Fruit fly (Drosophila melanogaster) whole organism, embryonic: ENCODE data around the gene rho-5.

Experiments
- Blimp-1 ChIP-seq: fragments of 200-800 bp; sonication (Bioruptor generic); optimal IDR thresholded peaks from 3 replicates; lab custom pipeline; 2018; ENCODE audit warnings: missing biosample characterization, missing genetic modification characterization, mild to moderate bottlenecking, moderate library complexity, missing genetic modification reagents
- CG10366 ChIP-seq: fragments of 200-800 bp; sonication (Bioruptor generic); IDR thresholded peaks from 2 replicates; pipeline ENCODE4 v1.3.6; 2022; ENCODE audit warnings: missing biosample characterization, missing genetic modification characterization
- CG11247 ChIP-seq: fragments of 200-800 bp; sonication (Bioruptor generic); IDR thresholded peaks from 2 replicates; pipeline ENCODE4 v1.3.6; 2022; ENCODE audit warnings: missing biosample characterization, missing genetic modification characterization
- CG11723 ChIP-seq: fragments of 200-800 bp; sonication (Bioruptor generic); optimal IDR thresholded peaks from 2 replicates; lab custom pipeline; 2017; ENCODE audit warnings: missing biosample characterization, mild to moderate bottlenecking, missing genetic modification characterization
- CG12769 ChIP-seq: fragments of 200-800 bp; sonication (Bioruptor generic); optimal IDR thresholded peaks from 2 replicates; lab custom pipeline; 2019; ENCODE audit warnings: missing biosample characterization, mild to moderate bottlenecking, missing genetic modification characterization, moderate library complexity
- CG13296 ChIP-seq: fragments of 200-800 bp; sonication (Bioruptor generic); optimal IDR thresholded peaks from 3 replicates; lab custom pipeline; 2018; ENCODE audit warnings: missing biosample characterization, mild to moderate bottlenecking, missing genetic modification characterization
- CG13775 ChIP-seq: fragments of 200-800 bp; sonication (Bioruptor generic); optimal IDR thresholded peaks from 3 replicates; lab custom pipeline; 2017; ENCODE audit warnings: missing biosample characterization, mild to moderate bottlenecking, missing genetic modification characterization
- CG2875 ChIP-seq: fragments of 200-800 bp; sonication (Bioruptor generic); optimal IDR thresholded peaks from 2 replicates; lab custom pipeline; 2017; ENCODE audit warnings: missing biosample characterization, mild to moderate bottlenecking, missing genetic modification characterization, missing genetic modification reagents
- CG31441 ChIP-seq: fragments of 200-800 bp; sonication (Bioruptor generic); IDR thresholded peaks from 2 replicates; pipeline ENCODE4 v1.3.6; 2022; ENCODE audit warnings: missing biosample characterization, missing genetic modification characterization
- CG32767 ChIP-seq: fragments of 200-800 bp; sonication (Bioruptor generic); IDR thresholded peaks from 2 replicates; pipeline ENCODE4 v1.3.6; 2022; ENCODE audit warnings: missing biosample characterization, missing genetic modification characterization
- CG4424 ChIP-seq: fragments of 200-800 bp; sonication (Bioruptor generic); optimal IDR thresholded peaks from 3 replicates; lab custom pipeline; 2016; ENCODE audit warnings: missing biosample characterization, missing genetic modification characterization
- CG4707 ChIP-seq: fragments of 200-800 bp; sonication (Bioruptor generic); optimal IDR thresholded peaks from 2 replicates; lab custom pipeline; 2018; ENCODE audit warnings: missing biosample characterization, mild to moderate bottlenecking, missing genetic modification characterization, moderate library complexity
- CG4730 ChIP-seq: fragments of 200-800 bp; sonication (Bioruptor generic); IDR thresholded peaks from 2 replicates; pipeline ENCODE4 v1.3.6; 2022; ENCODE audit warnings: missing biosample characterization, missing genetic modification characterization
- CG4820 ChIP-seq: fragments of 200-800 bp; sonication (Bioruptor generic); optimal IDR thresholded peaks from 3 replicates; lab custom pipeline; 2016; ENCODE audit warnings: missing biosample characterization, missing genetic modification characterization
- CG4854 ChIP-seq: fragments of 200-800 bp; sonication (Bioruptor generic); optimal IDR thresholded peaks from 2 replicates; lab custom pipeline; 2016; ENCODE audit warnings: missing biosample characterization, missing genetic modification characterization, inconsistent platforms
- CG6689 ChIP-seq: fragments of 200-800 bp; sonication (Bioruptor generic); IDR thresholded peaks from 2 replicates; pipeline ENCODE4 v1.3.6; 2022; ENCODE audit warnings: missing biosample characterization, missing genetic modification characterization
- CG7556 ChIP-seq: fragments of 200-800 bp; sonication (Bioruptor generic); optimal IDR thresholded peaks from 2 replicates; lab custom pipeline; 2017; ENCODE audit warnings: missing biosample characterization, mild to moderate bottlenecking, missing genetic modification characterization
- CG8359 ChIP-seq: fragments of 200-800 bp; sonication (Bioruptor generic); optimal IDR thresholded peaks from 2 replicates; lab custom pipeline; 2017; ENCODE audit warnings: missing biosample characterization, mild to moderate bottlenecking, missing genetic modification characterization, borderline replicate concordance
- Camta ChIP-seq: fragments of 200-800 bp; sonication (Bioruptor generic); optimal IDR thresholded peaks from 2 replicates; lab custom pipeline; 2016; ENCODE audit warnings: missing biosample characterization, missing genetic modification characterization
- D19A ChIP-seq: fragments of 200-800 bp; optimal IDR thresholded peaks from 3 replicates; lab custom pipeline; 2019; ENCODE audit warnings: missing biosample characterization, mild to moderate bottlenecking, missing genetic modification characterization, moderate library complexity
- Dad ChIP-seq: fragments of 200-800 bp; sonication (Bioruptor generic); optimal IDR thresholded peaks from 3 replicates; lab custom pipeline; 2016; ENCODE audit warnings: missing biosample characterization, missing genetic modification characterization
- Dip2 ChIP-seq: fragments of 200-800 bp; sonication (Bioruptor generic); IDR thresholded peaks from 2 replicates; pipeline ENCODE4 v1.3.6; 2022; ENCODE audit warnings: missing biosample characterization, missing genetic modification characterization
- H2.0 ChIP-seq: fragments of 200-800 bp; sonication (Bioruptor generic); IDR thresholded peaks from 2 replicates; pipeline ENCODE4 v1.3.6; 2022; ENCODE audit warnings: missing biosample characterization, missing genetic modification characterization
- HLH4C ChIP-seq: fragments of 200-800 bp; sonication (Bioruptor generic); IDR thresholded peaks from 3 replicates; pipeline ENCODE4 v1.3.6; 2022; ENCODE audit warnings: missing biosample characterization, missing genetic modification characterization; ENCODE audit not compliant: partially characterized antibody
- MESR4 ChIP-seq: fragments of 200-800 bp; sonication (Bioruptor generic); optimal IDR thresholded peaks from 2 replicates; lab custom pipeline; 2018; ENCODE audit warnings: missing biosample characterization, mild to moderate bottlenecking, missing genetic modification characterization, moderate library complexity
- Mes4 ChIP-seq: fragments of 200-800 bp; sonication (Bioruptor generic); optimal IDR thresholded peaks from 2 replicates; lab custom pipeline; 2016; ENCODE audit warnings: missing biosample characterization, missing genetic modification characterization
- Nf-YC ChIP-seq: fragments of 200-800 bp; optimal IDR thresholded peaks from 3 replicates; lab custom pipeline; 2019; ENCODE audit warnings: missing biosample characterization, mild to moderate bottlenecking, missing genetic modification characterization, moderate library complexity
- Rfx ChIP-seq: fragments of 200-800 bp; sonication (Bioruptor generic); IDR thresholded peaks from 2 replicates; pipeline ENCODE4 v1.3.6; 2022; ENCODE audit warnings: missing biosample characterization, missing genetic modification characterization
- Stat92E ChIP-seq, 3 experiments: fragments of >200 bp in 2 of 3; fragments of 200-800 bp in 1 of 3; sonication (Bioruptor generic) in 1 of 3; optimal IDR thresholded peaks; 2 replicates each; lab custom pipeline; 2017 to 2019; ENCODE audit warnings: missing biosample characterization in 3 of 3, missing genetic modification characterization in 3 of 3, mild to moderate bottlenecking in 1 of 3, moderate library complexity in 1 of 3
- TFAM ChIP-seq: fragments of 200-800 bp; sonication (Bioruptor generic); optimal IDR thresholded peaks from 2 replicates; lab custom pipeline; 2017; ENCODE audit warnings: missing biosample characterization, missing genetic modification characterization, inconsistent platforms
- Vsx1 ChIP-seq: fragments of 200-800 bp; sonication (Bioruptor generic); optimal IDR thresholded peaks from 2 replicates; lab custom pipeline; 2017; ENCODE audit warnings: missing biosample characterization, mild to moderate bottlenecking, missing genetic modification characterization, missing genetic modification reagents
- abd-A ChIP-seq: fragments of 200-800 bp; sonication (Bioruptor generic); optimal IDR thresholded peaks from 3 replicates; lab custom pipeline; 2019; ENCODE audit warnings: missing biosample characterization, mild to moderate bottlenecking, missing genetic modification characterization, moderate library complexity
- ara ChIP-seq: fragments of 200-800 bp; sonication (Bioruptor generic); IDR thresholded peaks from 2 replicates; pipeline ENCODE4 v1.3.6; 2022; ENCODE audit warnings: missing biosample characterization, missing genetic modification characterization
- ash1 ChIP-seq: fragments of 200-800 bp; sonication (Bioruptor generic); optimal IDR thresholded peaks from 2 replicates; lab custom pipeline; 2018; ENCODE audit warnings: missing biosample characterization, mild to moderate bottlenecking, missing genetic modification characterization
- bcd ChIP-seq: fragments of 200-800 bp; sonication (Bioruptor generic); optimal IDR thresholded peaks from 2 replicates; lab custom pipeline; 2017; ENCODE audit warnings: missing biosample characterization, mild to moderate bottlenecking, missing genetic modification characterization
- da ChIP-seq: fragments of 200-800 bp; sonication (Bioruptor generic); optimal IDR thresholded peaks from 2 replicates; lab custom pipeline; 2016; ENCODE audit warnings: missing biosample characterization, missing genetic modification characterization
- en ChIP-seq: fragments of 200-800 bp; sonication (Bioruptor generic); optimal IDR thresholded peaks from 2 replicates; lab custom pipeline; 2016; ENCODE audit warnings: missing biosample characterization, missing genetic modification characterization
- fd96Cb ChIP-seq: fragments of 200-800 bp; sonication (Bioruptor generic); optimal IDR thresholded peaks from 2 replicates; lab custom pipeline; 2018; ENCODE audit warnings: missing biosample characterization, mild to moderate bottlenecking, missing genetic modification characterization, moderate library complexity
- gce ChIP-seq: fragments of 200-800 bp; sonication (Bioruptor generic); IDR thresholded peaks from 3 replicates; pipeline ENCODE4 v1.3.6; 2022; ENCODE audit warnings: missing biosample characterization, missing genetic modification characterization
- gfzf ChIP-seq: fragments of 200-800 bp; sonication (Bioruptor generic); optimal IDR thresholded peaks from 2 replicates; lab custom pipeline; 2016; ENCODE audit warnings: missing biosample characterization, mild to moderate bottlenecking, missing genetic modification characterization, moderate library complexity
- grn ChIP-seq: fragments of 200-800 bp; sonication (Bioruptor generic); optimal IDR thresholded peaks from 3 replicates; lab custom pipeline; 2017; ENCODE audit warnings: missing biosample characterization, missing genetic modification characterization
- her ChIP-seq: fragments of 200-800 bp; sonication (Bioruptor generic); optimal IDR thresholded peaks from 2 replicates; lab custom pipeline; 2016; ENCODE audit warnings: missing biosample characterization, missing genetic modification characterization
- lilli ChIP-seq: fragments of 200-800 bp; sonication (Bioruptor generic); optimal IDR thresholded peaks from 3 replicates; lab custom pipeline; 2016; ENCODE audit warnings: missing biosample characterization, missing genetic modification characterization
- lola ChIP-seq, 3 experiments: fragments of >200 bp in 2 of 3; fragments of 200-800 bp in 1 of 3; sonication (Bioruptor generic) in 1 of 3; optimal IDR thresholded peaks; 2 replicates each; lab custom pipeline; 2017 to 2019; ENCODE audit warnings: missing biosample characterization in 3 of 3, missing genetic modification characterization in 3 of 3, mild to moderate bottlenecking in 1 of 3, moderate library complexity in 1 of 3
- salm ChIP-seq: fragments of 200-800 bp; sonication (Bioruptor generic); optimal IDR thresholded peaks from 2 replicates; lab custom pipeline; 2018; ENCODE audit warnings: missing biosample characterization, mild to moderate bottlenecking, missing genetic modification characterization
- sima ChIP-seq: fragments of 200-800 bp; sonication (Bioruptor generic); optimal IDR thresholded peaks from 2 replicates; lab custom pipeline; 2016; ENCODE audit warnings: missing biosample characterization, missing genetic modification characterization
- sob ChIP-seq: fragments of 200-800 bp; sonication (Bioruptor generic); IDR thresholded peaks from 2 replicates; pipeline ENCODE4 v1.3.6; 2022; ENCODE audit warnings: missing biosample characterization, missing genetic modification characterization
- tap ChIP-seq: fragments of 200-800 bp; optimal IDR thresholded peaks from 3 replicates; lab custom pipeline; 2019; ENCODE audit warnings: missing biosample characterization, mild to moderate bottlenecking, missing genetic modification characterization, moderate library complexity
- tna ChIP-seq: fragments of 200-800 bp; sonication (Bioruptor generic); IDR thresholded peaks from 2 replicates; pipeline ENCODE4 v1.3.6; 2022; ENCODE audit warnings: missing biosample characterization, missing genetic modification characterization; ENCODE audit not compliant: partially characterized antibody
- yki ChIP-seq: fragments of >200 bp; optimal IDR thresholded peaks from 3 replicates; lab custom pipeline; 2018

Gene rho-5

dm6 chr2L:10381890-10382450 lies 8.3 kb upstream of the rho-5 start, which contains the start of gene CG5096 (continued):
- TF ChIP-seq CG32767 (peak; percentile 82), abd-A (tag; lab: Kevin White, UChicago) (no peak), CG10366 (GFP tag; lab: Robert Waterston, UW) (peak; percentile 91), Dad (peak; percentile 51), fd96Cb (tag; lab: Kevin White, UChicago) (peak; percentile 84), ara (GFP tag; lab: Robert Waterston, UW) (peak; percentile 79), Camta (GFP tag; lab: Kevin White, UChicago) (peak; percentile 78), MESR4 (GFP tag; lab: Kevin White, UChicago) (peak; percentile 26), CG12769 (peak; percentile 95), Rfx (peak; percentile 93), CG31441 (peak; percentile 87), CG13296 (peak; percentile 94), CG4730 (GFP tag; lab: Robert Waterston, UW) (peak; percentile 80), CG8359 (GFP tag; lab: Kevin White, UChicago) (peak; percentile 49), HLH4C (no peak), D19A (tag; lab: Kevin White, UChicago) (peak; percentile 96), Stat92E (GFP tag; optimal IDR thresholded peaks at IDR 0.05; lab: Kevin White, UChicago) (no peak), Mes4 (peak; percentile 29), CG7556 (GFP tag; lab: Kevin White, UChicago) (peak; percentile 81), sob (GFP tag; lab: Robert Waterston, UW) (peak; percentile 92; the same call in 1 of the 2 replicates), grn (GFP tag; lab: Kevin White, UChicago) (peak; percentile 97), yki (lab: Kevin White, UChicago) (no peak), ash1 (GFP tag; lab: Kevin White, UChicago) (peak; percentile 82), bcd (peak; percentile 79), CG4707 (GFP tag; lab: Kevin White, UChicago) (peak; percentile 64), her (GFP tag; lab: Kevin White, UChicago) (peak; percentile 82), salm (tag; lab: Kevin White, UChicago) (peak; percentile 87), TFAM (GFP tag; lab: Kevin White, UChicago) (no peak), CG11723 (GFP tag; lab: Kevin White, UChicago) (peak; percentile 70), CG11247 (GFP tag; lab: Robert Waterston, UW) (no peak; the same call in 1 of the 2 replicates), Vsx1 (GFP tag; lab: Kevin White, UChicago) (peak; percentile 67), tap (tag; lab: Kevin White, UChicago) (peak; percentile 94), tna (GFP tag; lab: Robert Waterston, UW) (no peak), gce (GFP tag; lab: Robert Waterston, UW) (no peak; the same call in 2 of the 3 replicates), Dip2 (GFP tag; lab: Robert Waterston, UW) (no peak), CG2875 (GFP tag; lab: Kevin White, UChicago) (peak; percentile 59), en (GFP tag; lab: Kevin White, UChicago) (peak; percentile 72), Blimp-1 (GFP tag; lab: Kevin White, UChicago) (peak; percentile 85), lola (GFP tag; optimal IDR thresholded peaks at IDR 0.05; lab: Kevin White, UChicago) (peak in 1 of 3 experiments; percentile 58), sima (GFP tag; lab: Kevin White, UChicago) (peak; percentile 15), CG4820 (peak; percentile 67), CG4854 (GFP tag; lab: Kevin White, UChicago) (peak; percentile 79), Nf-YC (tag; lab: Kevin White, UChicago) (peak; percentile 69), CG6689 (peak; percentile 89), gfzf (GFP tag; lab: Kevin White, UChicago) (no peak), CG4424 (GFP tag; lab: Kevin White, UChicago) (peak; percentile 74), H2.0 (GFP tag; lab: Robert Waterston, UW) (peak; percentile 79), lilli (GFP tag; lab: Kevin White, UChicago) (peak; percentile 93), CG13775 (GFP tag; lab: Kevin White, UChicago) (peak; percentile 70), da (GFP tag; lab: Kevin White, UChicago) (peak; percentile 66)
